Fruit fly (Drosophila melanogaster) whole organism, embryonic: ENCODE results near the gene CG3009.

ENCODE experiments used
- Aef1 ChIP-seq: fragments of 200-800 bp; sonication (Bioruptor generic); IDR thresholded peaks from 3 replicates; pipeline ENCODE4 v1.3.6; 2022; ENCODE audit warnings: missing biosample characterization, missing genetic modification characterization
- Bteb2 ChIP-seq: fragments of 200-800 bp; sonication (Bioruptor generic); optimal IDR thresholded peaks from 2 replicates; lab custom pipeline; 2016; ENCODE audit warnings: missing biosample characterization, missing genetic modification characterization
- CG1024 ChIP-seq: fragments of 200-800 bp; sonication (Bioruptor generic); IDR thresholded peaks from 2 replicates; pipeline ENCODE4 v1.3.6; 2022; ENCODE audit warnings: missing biosample characterization, missing genetic modification characterization
- CG11456 ChIP-seq: fragments of 200-800 bp; sonication (Bioruptor generic); IDR thresholded peaks from 3 replicates; pipeline ENCODE4 v1.3.6; 2022; ENCODE audit warnings: missing biosample characterization, missing genetic modification characterization
- CG12155 ChIP-seq: fragments of 200-800 bp; sonication (Bioruptor generic); optimal IDR thresholded peaks from 3 replicates; lab custom pipeline; 2016; ENCODE audit warnings: missing biosample characterization, missing genetic modification characterization
- CG1233 ChIP-seq: fragments of 200-800 bp; sonication (Bioruptor generic); optimal IDR thresholded peaks from 4 replicates; lab custom pipeline; 2018; ENCODE audit warnings: missing biosample characterization, mild to moderate bottlenecking, missing genetic modification characterization
- CG12769 ChIP-seq: fragments of 200-800 bp; sonication (Bioruptor generic); optimal IDR thresholded peaks from 2 replicates; lab custom pipeline; 2019; ENCODE audit warnings: missing biosample characterization, mild to moderate bottlenecking, missing genetic modification characterization, moderate library complexity
- CG14710 ChIP-seq: fragments of 200-800 bp; sonication (Bioruptor generic); optimal IDR thresholded peaks from 3 replicates; lab custom pipeline; 2019; ENCODE audit warnings: missing biosample characterization, mild to moderate bottlenecking, missing genetic modification characterization, moderate library complexity
- CG15479 ChIP-seq: fragments of 200-800 bp; sonication (Bioruptor generic); optimal IDR thresholded peaks from 3 replicates; lab custom pipeline; 2019; ENCODE audit warnings: missing biosample characterization, mild to moderate bottlenecking, missing genetic modification characterization, moderate library complexity
- CG16779 ChIP-seq: fragments of 200-800 bp; sonication (Bioruptor generic); IDR thresholded peaks from 2 replicates; pipeline ENCODE4 v1.3.6; 2022; ENCODE audit warnings: missing biosample characterization, missing genetic modification characterization
- CG17359 ChIP-seq: fragments of 200-800 bp; sonication (Bioruptor generic); optimal IDR thresholded peaks from 3 replicates; lab custom pipeline; 2018; ENCODE audit warnings: missing biosample characterization, mild to moderate bottlenecking, missing genetic modification characterization, moderate library complexity
- CG17612 ChIP-seq: fragments of 200-800 bp; sonication (Bioruptor generic); IDR thresholded peaks from 2 replicates; pipeline ENCODE4 v1.3.6; 2022; ENCODE audit warnings: missing biosample characterization, missing genetic modification characterization
- CG1792 ChIP-seq: fragments of 200-800 bp; sonication (Bioruptor generic); optimal IDR thresholded peaks from 2 replicates; lab custom pipeline; 2016; ENCODE audit warnings: missing biosample characterization, missing genetic modification characterization
- CG1832 ChIP-seq: fragments of 200-800 bp; sonication (Bioruptor generic); optimal IDR thresholded peaks from 2 replicates; lab custom pipeline; 2017; ENCODE audit warnings: missing biosample characterization, mild to moderate bottlenecking, missing genetic modification characterization, inconsistent platforms
- CG18619 ChIP-seq: fragments of 200-800 bp; sonication (Bioruptor generic); optimal IDR thresholded peaks from 3 replicates; lab custom pipeline; 2017; ENCODE audit warnings: missing biosample characterization, mild to moderate bottlenecking, missing genetic modification characterization
- CG2712 ChIP-seq: fragments of 200-800 bp; optimal IDR thresholded peaks from 3 replicates; lab custom pipeline; 2019; ENCODE audit warnings: missing biosample characterization, mild to moderate bottlenecking, missing genetic modification characterization, moderate library complexity
- CG32767 ChIP-seq: fragments of 200-800 bp; sonication (Bioruptor generic); IDR thresholded peaks from 2 replicates; pipeline ENCODE4 v1.3.6; 2022; ENCODE audit warnings: missing biosample characterization, missing genetic modification characterization
- CG3281 ChIP-seq: fragments of 200-800 bp; sonication (Bioruptor generic); optimal IDR thresholded peaks from 3 replicates; lab custom pipeline; 2017; ENCODE audit warnings: missing biosample characterization, mild to moderate bottlenecking, missing genetic modification characterization
- CG4328 ChIP-seq: fragments of 200-800 bp; sonication (Bioruptor generic); optimal IDR thresholded peaks from 3 replicates; lab custom pipeline; 2017; ENCODE audit warnings: missing biosample characterization, missing genetic modification reagents, missing genetic modification characterization
- CG43689 ChIP-seq: fragments of 200-800 bp; sonication (Bioruptor generic); IDR thresholded peaks from 2 replicates; pipeline ENCODE4 v1.3.6; 2022; ENCODE audit warnings: missing biosample characterization, missing genetic modification characterization
- CG4404 ChIP-seq: fragments of 200-800 bp; sonication (Bioruptor generic); IDR thresholded peaks from 2 replicates; pipeline ENCODE4 v1.3.6; 2022; ENCODE audit warnings: missing biosample characterization, missing genetic modification characterization
- CG5245 ChIP-seq: fragments of 200-800 bp; sonication (Bioruptor generic); optimal IDR thresholded peaks from 3 replicates; lab custom pipeline; 2016; ENCODE audit warnings: missing biosample characterization, missing genetic modification characterization
- CG5953 ChIP-seq: fragments of 200-800 bp; sonication (Bioruptor generic); IDR thresholded peaks from 2 replicates; pipeline ENCODE4 v1.3.6; 2022; ENCODE audit warnings: missing biosample characterization, missing genetic modification characterization
- CG6254 ChIP-seq: fragments of 200-800 bp; sonication (Bioruptor generic); optimal IDR thresholded peaks from 3 replicates; lab custom pipeline; 2017; ENCODE audit warnings: mild to moderate bottlenecking, missing biosample characterization, missing genetic modification reagents, missing genetic modification characterization
- Dek ChIP-seq: fragments of 200-800 bp; sonication (Bioruptor generic); optimal IDR thresholded peaks from 3 replicates; lab custom pipeline; 2019; ENCODE audit warnings: missing biosample characterization, mild to moderate bottlenecking, missing genetic modification characterization, moderate library complexity
- Dip2 ChIP-seq: fragments of 200-800 bp; sonication (Bioruptor generic); IDR thresholded peaks from 2 replicates; pipeline ENCODE4 v1.3.6; 2022; ENCODE audit warnings: missing biosample characterization, missing genetic modification characterization
- Doc2 ChIP-seq: fragments of 200-800 bp; sonication (Bioruptor generic); IDR thresholded peaks from 2 replicates; pipeline ENCODE4 v1.3.6; 2022; ENCODE audit warnings: missing biosample characterization, missing genetic modification characterization
- Eip74EF ChIP-seq, 2 experiments: fragments of 200-800 bp in 1 of 2; fragments of >200 bp in 1 of 2; sonication (Bioruptor generic) in 1 of 2; optimal IDR thresholded peaks; 2 replicates each; lab custom pipeline; 2017 to 2019; ENCODE audit warnings: missing biosample characterization in 2 of 2, missing genetic modification characterization in 2 of 2, mild to moderate bottlenecking in 1 of 2, moderate library complexity in 1 of 2
- Ets97D ChIP-seq: fragments of 200-800 bp; sonication (Bioruptor generic); optimal IDR thresholded peaks from 3 replicates; lab custom pipeline; 2016; ENCODE audit warnings: missing biosample characterization, missing genetic modification characterization
- Hmr ChIP-seq: fragments of 200-800 bp; sonication (Bioruptor generic); optimal IDR thresholded peaks from 3 replicates; lab custom pipeline; 2017; ENCODE audit warnings: mild to moderate bottlenecking, missing biosample characterization, missing genetic modification reagents, missing genetic modification characterization
- Hr3 ChIP-seq: fragments of 200-800 bp; sonication (Bioruptor generic); optimal IDR thresholded peaks from 3 replicates; lab custom pipeline; 2016; ENCODE audit warnings: missing biosample characterization, missing genetic modification characterization
- Jarid2 ChIP-seq: fragments of 200-800 bp; sonication (Bioruptor generic); optimal IDR thresholded peaks from 3 replicates; lab custom pipeline; 2017; ENCODE audit warnings: mild to moderate bottlenecking, missing biosample characterization, missing genetic modification reagents, missing genetic modification characterization
- al ChIP-seq: fragments of 200-800 bp; sonication (Bioruptor generic); IDR thresholded peaks from 2 replicates; pipeline ENCODE4 v1.3.6; 2022; ENCODE audit warnings: missing biosample characterization, missing genetic modification characterization
- cg ChIP-seq: fragments of 200-800 bp; sonication (Bioruptor generic); optimal IDR thresholded peaks from 3 replicates; lab custom pipeline; 2019; ENCODE audit warnings: missing biosample characterization, mild to moderate bottlenecking, missing genetic modification characterization, moderate library complexity
- crc ChIP-seq: fragments of 200-800 bp; sonication (Bioruptor generic); optimal IDR thresholded peaks from 2 replicates; lab custom pipeline; 2016; ENCODE audit warnings: missing biosample characterization, missing genetic modification characterization
- disco-r ChIP-seq: fragments of 200-800 bp; sonication (Bioruptor generic); optimal IDR thresholded peaks from 2 replicates; lab custom pipeline; 2016; ENCODE audit warnings: missing biosample characterization, missing genetic modification characterization
- gem ChIP-seq: fragments of 200-800 bp; sonication (Bioruptor generic); optimal IDR thresholded peaks from 2 replicates; lab custom pipeline; 2019; ENCODE audit warnings: missing biosample characterization, mild to moderate bottlenecking, missing genetic modification characterization, moderate library complexity
- gfzf ChIP-seq: fragments of 200-800 bp; sonication (Bioruptor generic); optimal IDR thresholded peaks from 2 replicates; lab custom pipeline; 2016; ENCODE audit warnings: missing biosample characterization, mild to moderate bottlenecking, missing genetic modification characterization, moderate library complexity
- gsb-n ChIP-seq: fragments of 200-800 bp; sonication (Bioruptor generic); optimal IDR thresholded peaks from 3 replicates; lab custom pipeline; 2018; ENCODE audit warnings: missing biosample characterization, mild to moderate bottlenecking, missing genetic modification characterization
- hkb ChIP-seq, 2 experiments: fragments of 200-800 bp in 1 of 2; fragments of >200 bp in 1 of 2; sonication (Bioruptor generic) in 1 of 2; IDR thresholded peaks in 1 of 2; optimal IDR thresholded peaks in 1 of 2; 2 replicates each; pipeline versions ENCODE4 v1.3.6 to Lab custom; 2017 to 2022; ENCODE audit warnings: missing biosample characterization in 1 of 2, missing genetic modification characterization in 1 of 2
- nerfin-2 ChIP-seq: fragments of 200-800 bp; sonication (Bioruptor generic); IDR thresholded peaks from 2 replicates; pipeline ENCODE4 v1.3.6; 2022; ENCODE audit warnings: missing biosample characterization, missing genetic modification characterization; ENCODE audit not compliant: partially characterized antibody
- nmo ChIP-seq: fragments of 200-800 bp; sonication (Bioruptor generic); optimal IDR thresholded peaks from 2 replicates; lab custom pipeline; 2018; ENCODE audit warnings: missing biosample characterization, mild to moderate bottlenecking, missing genetic modification characterization, moderate library complexity
- ranshi ChIP-seq: fragments of 200-800 bp; sonication (Bioruptor generic); IDR thresholded peaks from 2 replicates; pipeline ENCODE4 v1.3.6; 2022; ENCODE audit warnings: missing biosample characterization, missing genetic modification characterization
- run ChIP-seq: fragments of 200-800 bp; sonication (Bioruptor generic); optimal IDR thresholded peaks from 3 replicates; lab custom pipeline; 2018; ENCODE audit warnings: missing biosample characterization, mild to moderate bottlenecking, missing genetic modification characterization
- tap ChIP-seq: fragments of 200-800 bp; optimal IDR thresholded peaks from 3 replicates; lab custom pipeline; 2019; ENCODE audit warnings: missing biosample characterization, mild to moderate bottlenecking, missing genetic modification characterization, moderate library complexity
- tin ChIP-seq: fragments of 200-800 bp; sonication (Bioruptor generic); optimal IDR thresholded peaks from 3 replicates; lab custom pipeline; 2016; ENCODE audit warnings: missing biosample characterization, missing genetic modification characterization
- ttk ChIP-seq: fragments of 200-800 bp; sonication (Bioruptor generic); IDR thresholded peaks from 2 replicates; pipeline ENCODE4 v2.1.2; 2022; ENCODE audit warnings: missing biosample characterization, missing genetic modification characterization
- unpg ChIP-seq: fragments of 200-800 bp; sonication (Bioruptor generic); optimal IDR thresholded peaks from 3 replicates; lab custom pipeline; 2018; ENCODE audit warnings: missing biosample characterization, mild to moderate bottlenecking, missing genetic modification characterization, moderate library complexity

Gene CG3009

DNA sequence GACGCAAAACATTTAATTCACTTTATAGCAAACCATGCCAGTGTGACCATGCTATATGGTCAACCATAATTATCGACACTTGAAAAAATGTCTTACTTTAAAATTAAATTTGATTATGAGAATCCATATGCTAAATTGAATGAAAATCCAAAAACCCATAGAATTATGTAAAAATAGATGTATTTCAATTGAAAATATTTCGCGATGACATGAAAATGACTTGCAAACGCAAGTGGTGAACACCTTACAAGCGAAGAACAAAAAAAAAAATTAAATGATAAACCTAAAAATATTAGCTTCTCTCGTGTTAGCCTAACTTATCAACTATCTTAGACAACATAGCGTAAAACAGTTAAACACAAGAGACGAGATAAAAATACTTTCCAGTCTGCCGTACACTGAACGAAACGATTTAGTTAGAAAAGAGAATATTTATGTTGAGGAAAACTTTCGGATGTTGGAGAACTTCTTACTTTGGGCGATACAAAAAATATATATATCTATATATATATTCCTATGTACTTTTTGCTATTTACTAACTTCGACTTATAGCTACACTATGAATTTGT, 13.4 kb upstream of the CG3009 start (continued):
- TF ChIP-seq CG1832 (GFP tag; lab: Kevin White, UChicago) (no peak), CG1024 (GFP tag; lab: Robert Waterston, UW) (no peak), gsb-n (no peak), CG14710 (tag; lab: Kevin White, UChicago) (peak; percentile 48), CG43689 (no peak), Dip2 (GFP tag; lab: Robert Waterston, UW) (no peak), nmo (GFP tag; lab: Kevin White, UChicago) (peak; percentile 58), CG1233 (GFP tag; lab: Kevin White, UChicago) (peak; percentile 10), Doc2 (GFP tag; lab: Robert Waterston, UW) (no peak), tin (GFP tag; lab: Kevin White, UChicago) (peak; percentile 1), CG5245 (peak; percentile 13), crc (GFP tag; lab: Kevin White, UChicago) (no peak), CG4404 (no peak), Eip74EF (GFP tag; optimal IDR thresholded peaks at IDR 0.05; lab: Kevin White, UChicago) (no peak), CG12769 (tag; lab: Kevin White, UChicago) (no peak), CG5953 (GFP tag; lab: Robert Waterston, UW) (no peak), CG3281 (peak; percentile 50), Bteb2 (GFP tag; lab: Kevin White, UChicago) (peak; percentile 51), CG1792 (no peak), al (GFP tag; lab: Robert Waterston, UW) (peak; percentile 46), Ets97D (peak; percentile 54), tap (tag; lab: Kevin White, UChicago) (peak; percentile 25), CG12155 (GFP tag; lab: Kevin White, UChicago) (peak; percentile 32), gem (tag; lab: Kevin White, UChicago) (peak; percentile 78), Dek (tag; lab: Kevin White, UChicago) (peak; percentile 33), CG16779 (GFP tag; lab: Robert Waterston, UW) (no peak), ranshi (peak; percentile 66; the same call in 1 of the 2 replicates), CG4328 (GFP tag; lab: Kevin White, UChicago) (no peak), CG6254 (GFP tag; lab: Kevin White, UChicago) (peak; percentile 39), CG2712 (peak; percentile 51), CG17612 (GFP tag; lab: Robert Waterston, UW) (no peak), CG17359 (tag; lab: Kevin White, UChicago) (peak; percentile 61)

DNA sequence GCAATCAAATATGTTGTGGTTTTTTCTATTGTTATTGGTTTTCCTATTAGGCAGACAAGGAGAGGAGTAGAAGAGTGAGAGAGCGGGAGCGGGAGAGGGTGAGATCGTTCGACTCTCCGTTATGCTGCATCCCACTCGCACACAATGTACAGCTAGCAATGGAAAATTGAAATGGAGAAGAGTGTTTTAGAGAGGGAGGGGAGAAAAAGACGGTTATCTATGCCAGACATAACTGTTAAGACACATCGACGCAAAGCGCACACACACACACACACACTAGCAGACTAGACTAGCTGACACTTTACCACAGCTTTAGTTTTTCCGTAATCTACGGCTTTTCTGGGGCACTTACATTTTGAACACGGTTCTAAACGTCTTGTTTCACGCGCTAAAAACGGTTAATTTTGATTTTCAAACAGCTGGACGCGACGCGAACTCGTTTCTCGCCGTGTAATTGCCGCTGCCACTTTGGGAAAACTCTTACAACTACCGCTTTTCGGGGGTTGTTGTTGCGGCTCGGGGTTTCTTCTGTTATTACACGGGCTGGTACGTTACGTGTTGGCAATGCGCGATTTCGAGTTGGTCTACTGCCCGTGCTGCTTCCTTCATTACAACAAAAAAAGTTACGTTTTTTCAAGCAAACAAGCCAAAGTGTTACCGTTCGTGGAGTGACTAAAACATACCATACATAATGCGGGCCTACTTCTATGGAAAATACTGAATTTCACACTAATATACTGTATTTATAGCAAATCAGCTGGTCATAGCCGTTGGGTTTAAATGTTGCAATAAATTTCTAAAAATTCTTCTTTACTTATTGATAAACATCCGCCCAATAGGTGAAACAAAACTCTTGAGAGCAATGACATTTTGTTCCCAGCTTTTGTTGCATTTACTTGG, 12.7 kb upstream of the CG3009 start, which contains the start of gene fzr:
Gene fzr, minus strand, starts transcription at position 625 of the 900 bp plus-strand sequence.
- TF ChIP-seq hkb (optimal IDR thresholded peaks at IDR 0.05; lab: Kevin White, UChicago) (no peak), hkb (GFP tag; IDR thresholded peaks at IDR 0.05; lab: Robert Waterston, UW) (no peak), cg (GFP tag; lab: Kevin White, UChicago) (peak; percentile 48), gfzf (GFP tag; lab: Kevin White, UChicago) (peak; percentile 91), CG1832 (GFP tag; lab: Kevin White, UChicago) (peak; percentile 69), Jarid2 (peak; percentile 73), CG15479 (GFP tag; lab: Kevin White, UChicago) (no peak), ttk (no peak), Hr3 (GFP tag; lab: Kevin White, UChicago) (no peak), tap (tag; lab: Kevin White, UChicago) (no peak), disco-r (GFP tag; lab: Kevin White, UChicago) (no peak), CG18619 (GFP tag; lab: Kevin White, UChicago) (no peak), CG11456 (GFP tag; lab: Robert Waterston, UW) (no peak), Aef1 (GFP tag; lab: Robert Waterston, UW) (peak; percentile 35; the same call in 1 of the 3 replicates), CG16779 (GFP tag; lab: Robert Waterston, UW) (0 out of 2 replicates have a peak, but pooled peaks have one; percentile 14), unpg (no peak), run (no peak), CG32767 (GFP tag; lab: Robert Waterston, UW) (no peak), Hmr (no peak), nerfin-2 (GFP tag; lab: Robert Waterston, UW) (no peak)
